Fruit fly (Drosophila melanogaster) whole organism, embryonic: Measurements from ENCODE around the gene fan.
A peak's percentile ranks its signal among the peaks of the same experiment; 100 is the strongest.

Source experiments
- Aef1 ChIP-seq: fragments of 200-800 bp; sonication (Bioruptor generic); IDR thresholded peaks from 3 replicates; pipeline ENCODE4 v1.3.6; 2022; ENCODE audit warnings: missing biosample characterization, missing genetic modification characterization
- CG10267 ChIP-seq: fragments of 200-800 bp; sonication (Bioruptor generic); optimal IDR thresholded peaks from 2 replicates; lab custom pipeline; 2018; ENCODE audit warnings: missing biosample characterization, mild to moderate bottlenecking, missing genetic modification characterization, moderate library complexity
- CG11456 ChIP-seq: fragments of 200-800 bp; sonication (Bioruptor generic); IDR thresholded peaks from 3 replicates; pipeline ENCODE4 v1.3.6; 2022; ENCODE audit warnings: missing biosample characterization, missing genetic modification characterization
- CG12219 ChIP-seq: fragments of 200-800 bp; sonication (Bioruptor generic); optimal IDR thresholded peaks from 3 replicates; lab custom pipeline; 2018; ENCODE audit warnings: missing biosample characterization, mild to moderate bottlenecking, missing genetic modification characterization
- CG17328 ChIP-seq: fragments of 200-800 bp; sonication (Bioruptor generic); IDR thresholded peaks from 2 replicates; pipeline ENCODE4 v1.3.6; 2022; ENCODE audit warnings: missing biosample characterization, missing genetic modification characterization
- CG3065 ChIP-seq: fragments of 200-800 bp; sonication (Bioruptor generic); optimal IDR thresholded peaks from 2 replicates; lab custom pipeline; 2016; ENCODE audit warnings: missing biosample characterization, missing genetic modification characterization
- CG32767 ChIP-seq: fragments of 200-800 bp; sonication (Bioruptor generic); IDR thresholded peaks from 2 replicates; pipeline ENCODE4 v1.3.6; 2022; ENCODE audit warnings: missing biosample characterization, missing genetic modification characterization
- CG6254 ChIP-seq: fragments of 200-800 bp; sonication (Bioruptor generic); optimal IDR thresholded peaks from 3 replicates; lab custom pipeline; 2017; ENCODE audit warnings: mild to moderate bottlenecking, missing biosample characterization, missing genetic modification reagents, missing genetic modification characterization
- CG6791 ChIP-seq: fragments of 200-800 bp; sonication (Bioruptor generic); IDR thresholded peaks from 3 replicates; pipeline ENCODE4 v1.3.6; 2022; ENCODE audit warnings: missing biosample characterization, missing genetic modification characterization; ENCODE audit not compliant: partially characterized antibody
- CG7271 ChIP-seq: fragments of 200-800 bp; sonication (Bioruptor generic); optimal IDR thresholded peaks from 2 replicates; lab custom pipeline; 2018; ENCODE audit warnings: missing biosample characterization, mild to moderate bottlenecking, missing genetic modification characterization, moderate library complexity
- CG7786 ChIP-seq: fragments of 200-800 bp; sonication (Bioruptor generic); optimal IDR thresholded peaks from 2 replicates; lab custom pipeline; 2016; ENCODE audit warnings: missing biosample characterization, missing genetic modification characterization
- CG7963 ChIP-seq: fragments of 200-800 bp; sonication (Bioruptor generic); IDR thresholded peaks from 3 replicates; pipeline ENCODE4 v1.3.6; 2022; ENCODE audit warnings: missing biosample characterization, missing genetic modification characterization; ENCODE audit not compliant: partially characterized antibody
- CG9437 ChIP-seq: fragments of 200-800 bp; sonication (Bioruptor generic); optimal IDR thresholded peaks from 2 replicates; lab custom pipeline; 2018; ENCODE audit warnings: missing biosample characterization, mild to moderate bottlenecking, missing genetic modification characterization
- CG9932 ChIP-seq: fragments of 200-800 bp; sonication (Bioruptor generic); IDR thresholded peaks from 2 replicates; pipeline ENCODE4 v1.3.6; 2022; ENCODE audit warnings: missing biosample characterization, missing genetic modification characterization
- Chrac-16 ChIP-seq: fragments of 200-800 bp; sonication (Bioruptor generic); optimal IDR thresholded peaks from 3 replicates; lab custom pipeline; 2016; ENCODE audit warnings: missing biosample characterization, missing genetic modification characterization
- CrebB ChIP-seq: fragments of 200-800 bp; sonication (Bioruptor generic); optimal IDR thresholded peaks from 3 replicates; lab custom pipeline; 2018; ENCODE audit warnings: missing biosample characterization, mild to moderate bottlenecking, missing genetic modification characterization
- Dll ChIP-seq: fragments of 200-800 bp; sonication (Bioruptor generic); IDR thresholded peaks from 4 replicates; pipeline ENCODE4 v1.3.6; 2022; ENCODE audit warnings: missing biosample characterization, missing genetic modification characterization; ENCODE audit not compliant: partially characterized antibody
- ERR ChIP-seq: fragments of 200-800 bp; sonication (Bioruptor generic); optimal IDR thresholded peaks from 2 replicates; lab custom pipeline; 2016; ENCODE audit warnings: missing biosample characterization, missing genetic modification characterization
- HLH54F ChIP-seq: fragments of 200-800 bp; sonication (Bioruptor generic); optimal IDR thresholded peaks from 3 replicates; lab custom pipeline; 2016; ENCODE audit warnings: missing biosample characterization, missing genetic modification characterization
- Hr78 ChIP-seq, 2 experiments: fragments of 200-800 bp in 1 of 2; fragments of >200 bp in 1 of 2; sonication (Bioruptor generic) in 1 of 2; optimal IDR thresholded peaks; 2 replicates each; lab custom pipeline; 2017 to 2019; ENCODE audit warnings: missing biosample characterization in 2 of 2, missing genetic modification characterization in 2 of 2, mild to moderate bottlenecking in 1 of 2, moderate library complexity in 1 of 2
- Jarid2 ChIP-seq: fragments of 200-800 bp; sonication (Bioruptor generic); optimal IDR thresholded peaks from 3 replicates; lab custom pipeline; 2017; ENCODE audit warnings: mild to moderate bottlenecking, missing biosample characterization, missing genetic modification reagents, missing genetic modification characterization
- Mad ChIP-seq: fragments of 200-800 bp; sonication (Bioruptor generic); optimal IDR thresholded peaks from 2 replicates; lab custom pipeline; 2016; ENCODE audit warnings: missing biosample characterization, missing genetic modification characterization
- Nf-YA ChIP-seq: fragments of 200-800 bp; sonication (Bioruptor generic); IDR thresholded peaks from 2 replicates; pipeline ENCODE4 v1.3.6; 2022; ENCODE audit warnings: missing biosample characterization, missing genetic modification characterization
- Oli ChIP-seq: fragments of 200-800 bp; sonication (Bioruptor generic); optimal IDR thresholded peaks from 2 replicates; lab custom pipeline; 2018; ENCODE audit warnings: missing biosample characterization, mild to moderate bottlenecking, missing genetic modification characterization, moderate library complexity
- Ptx1 ChIP-seq: fragments of 200-800 bp; sonication (Bioruptor generic); IDR thresholded peaks from 2 replicates; pipeline ENCODE4 v1.3.6; 2022; ENCODE audit warnings: missing biosample characterization, missing genetic modification characterization
- Rfx ChIP-seq: fragments of 200-800 bp; sonication (Bioruptor generic); IDR thresholded peaks from 2 replicates; pipeline ENCODE4 v1.3.6; 2022; ENCODE audit warnings: missing biosample characterization, missing genetic modification characterization
- Rx ChIP-seq: fragments of 200-800 bp; sonication (Bioruptor generic); IDR thresholded peaks from 2 replicates; pipeline ENCODE4 v1.3.6; 2022; ENCODE audit warnings: missing biosample characterization, missing genetic modification characterization
- Scr ChIP-seq: fragments of 200-800 bp; sonication (Bioruptor generic); IDR thresholded peaks from 2 replicates; pipeline ENCODE4 v1.3.6; 2022; ENCODE audit warnings: missing biosample characterization, missing genetic modification characterization; ENCODE audit not compliant: partially characterized antibody
- Six4 ChIP-seq: fragments of 200-800 bp; sonication (Bioruptor generic); optimal IDR thresholded peaks from 2 replicates; lab custom pipeline; 2016; ENCODE audit warnings: missing biosample characterization, missing genetic modification characterization
- TFAM ChIP-seq: fragments of 200-800 bp; sonication (Bioruptor generic); optimal IDR thresholded peaks from 2 replicates; lab custom pipeline; 2017; ENCODE audit warnings: missing biosample characterization, missing genetic modification characterization, inconsistent platforms
- Tbp ChIP-seq: fragments of >200 bp; optimal IDR thresholded peaks from 2 replicates; lab custom pipeline; 2018; ENCODE audit warnings: missing biosample characterization, missing genetic modification characterization
- ap ChIP-seq: fragments of 200-800 bp; sonication (Bioruptor generic); IDR thresholded peaks from 2 replicates; pipeline ENCODE4 v1.3.6; 2022; ENCODE audit warnings: missing biosample characterization, missing genetic modification characterization
- ash1 ChIP-seq: fragments of 200-800 bp; sonication (Bioruptor generic); optimal IDR thresholded peaks from 2 replicates; lab custom pipeline; 2018; ENCODE audit warnings: missing biosample characterization, mild to moderate bottlenecking, missing genetic modification characterization
- chn ChIP-seq: fragments of 200-800 bp; sonication (Bioruptor generic); optimal IDR thresholded peaks from 2 replicates; lab custom pipeline; 2016; ENCODE audit warnings: missing biosample characterization, missing genetic modification characterization
- corto ChIP-seq: fragments of 200-800 bp; sonication (Bioruptor generic); optimal IDR thresholded peaks from 2 replicates; lab custom pipeline; 2016; ENCODE audit warnings: missing biosample characterization, mild to moderate bottlenecking, missing genetic modification characterization, moderate library complexity
- fd102C ChIP-seq: fragments of 200-800 bp; sonication (Bioruptor generic); optimal IDR thresholded peaks from 2 replicates; lab custom pipeline; 2018; ENCODE audit warnings: missing biosample characterization, mild to moderate bottlenecking, missing genetic modification characterization, moderate library complexity
- gce ChIP-seq: fragments of 200-800 bp; sonication (Bioruptor generic); IDR thresholded peaks from 3 replicates; pipeline ENCODE4 v1.3.6; 2022; ENCODE audit warnings: missing biosample characterization, missing genetic modification characterization
- gro ChIP-seq: fragments of 200-800 bp; sonication (Bioruptor generic); optimal IDR thresholded peaks from 2 replicates; lab custom pipeline; 2016; ENCODE audit warnings: missing biosample characterization, missing genetic modification characterization
- gt ChIP-seq: fragments of 200-800 bp; sonication (Bioruptor generic); IDR thresholded peaks from 2 replicates; pipeline ENCODE4 v1.3.6; 2022; ENCODE audit warnings: missing biosample characterization, missing genetic modification characterization
- kah ChIP-seq: fragments of 200-800 bp; sonication (Bioruptor generic); optimal IDR thresholded peaks from 2 replicates; lab custom pipeline; 2018; ENCODE audit warnings: missing biosample characterization, mild to moderate bottlenecking, missing genetic modification characterization
- kni ChIP-seq: fragments of 200-800 bp; sonication (Bioruptor generic); optimal IDR thresholded peaks from 3 replicates; lab custom pipeline; 2017; ENCODE audit warnings: mild to moderate bottlenecking, missing biosample characterization, missing genetic modification reagents, missing genetic modification characterization
- pnt ChIP-seq: fragments of 200-800 bp; sonication (Bioruptor generic); optimal IDR thresholded peaks from 3 replicates; lab custom pipeline; 2016; ENCODE audit warnings: missing biosample characterization, missing genetic modification characterization
- pum ChIP-seq: fragments of 200-800 bp; sonication (Bioruptor generic); optimal IDR thresholded peaks from 2 replicates; lab custom pipeline; 2016; ENCODE audit warnings: missing biosample characterization, missing genetic modification characterization
- ranshi ChIP-seq: fragments of 200-800 bp; sonication (Bioruptor generic); IDR thresholded peaks from 2 replicates; pipeline ENCODE4 v1.3.6; 2022; ENCODE audit warnings: missing biosample characterization, missing genetic modification characterization
- rib ChIP-seq: fragments of 200-800 bp; sonication (Bioruptor generic); IDR thresholded peaks from 2 replicates; pipeline ENCODE4 v1.3.6; 2022; ENCODE audit warnings: missing biosample characterization, missing genetic modification characterization
- sc ChIP-seq, 3 experiments: fragments of >200 bp in 2 of 3; fragments of 200-800 bp in 1 of 3; sonication (Bioruptor generic) in 1 of 3; optimal IDR thresholded peaks; 2 replicates in 2 of 3; 3 replicates in 1 of 3; lab custom pipeline; 2017; ENCODE audit warnings: mild to moderate bottlenecking in 1 of 3, missing biosample characterization in 1 of 3, missing genetic modification characterization in 1 of 3, missing genetic modification reagents in 1 of 3
- sisA ChIP-seq: fragments of 200-800 bp; sonication (Bioruptor generic); IDR thresholded peaks from 2 replicates; pipeline ENCODE4 v1.3.6; 2022; ENCODE audit warnings: missing biosample characterization, missing genetic modification characterization
- tll ChIP-seq, 2 experiments: fragments of 200-800 bp in 1 of 2; fragments of >200 bp in 1 of 2; sonication (Bioruptor generic) in 1 of 2; optimal IDR thresholded peaks; 2 replicates each; lab custom pipeline; 2017 to 2019; ENCODE audit warnings: missing biosample characterization in 2 of 2, missing genetic modification characterization in 2 of 2, mild to moderate bottlenecking in 1 of 2, moderate library complexity in 1 of 2
- twi ChIP-seq: fragments of 200-800 bp; optimal IDR thresholded peaks from 2 replicates; lab custom pipeline; 2019; ENCODE audit warnings: missing biosample characterization, mild to moderate bottlenecking, missing genetic modification characterization, moderate library complexity
- wek ChIP-seq: fragments of 200-800 bp; sonication (Bioruptor generic); optimal IDR thresholded peaks from 3 replicates; lab custom pipeline; 2018; ENCODE audit warnings: missing biosample characterization, mild to moderate bottlenecking, missing genetic modification characterization, moderate library complexity

Gene fan

DNA sequence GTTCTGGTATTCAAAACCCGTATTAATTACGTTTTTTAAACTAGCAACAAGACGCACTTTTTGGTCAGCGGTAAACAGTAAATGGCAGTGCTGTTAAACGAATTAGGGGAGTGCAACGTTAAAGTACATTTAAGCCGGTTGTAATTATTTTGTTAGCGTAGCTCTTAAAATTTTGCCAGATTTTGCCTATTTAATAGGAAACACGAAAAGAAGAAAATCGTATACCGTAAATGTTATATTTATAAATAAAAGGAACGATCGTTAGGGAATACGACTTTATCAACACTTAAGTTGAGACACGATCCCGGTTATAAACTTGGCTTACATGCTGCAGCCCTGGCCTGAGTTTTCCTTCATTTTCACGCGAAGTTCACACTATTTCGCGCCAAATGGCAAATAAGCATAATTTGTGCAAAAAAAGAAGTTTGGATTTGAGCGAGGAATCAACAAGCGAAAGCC is 28.5 kb downstream of the fan start, which contains the start of the genes Setx and mus301 (continued):
- TF ChIP-seq CG17328 (GFP tag; lab: Robert Waterston, UW) (peak; percentile 63), kah (GFP tag; lab: Kevin White, UChicago) (peak; percentile 4), chn (GFP tag; lab: Kevin White, UChicago) (peak; percentile 90), ap (GFP tag; lab: Robert Waterston, UW) (peak; percentile 20; the same call in 1 of the 2 replicates), gce (GFP tag; lab: Robert Waterston, UW) (no peak), Six4 (GFP tag; lab: Kevin White, UChicago) (peak; percentile 59), CG32767 (GFP tag; lab: Robert Waterston, UW) (no peak), CG11456 (GFP tag; lab: Robert Waterston, UW) (peak; percentile 87), Mad (peak; percentile 81), CG6791 (GFP tag; lab: Robert Waterston, UW) (no peak), CG7271 (tag; lab: Kevin White, UChicago) (peak; percentile 2), CG7786 (GFP tag; lab: Kevin White, UChicago) (peak; percentile 83), fd102C (GFP tag; lab: Kevin White, UChicago) (no peak), kni (GFP tag; lab: Kevin White, UChicago) (no peak), sisA (peak; percentile 78), CG10267 (tag; lab: Kevin White, UChicago) (peak; percentile 98), pnt (GFP tag; lab: Kevin White, UChicago) (peak; percentile 76), CG6254 (GFP tag; lab: Kevin White, UChicago) (peak; percentile 48), TFAM (GFP tag; lab: Kevin White, UChicago) (no peak), tll (GFP tag; optimal IDR thresholded peaks at IDR 0.05; lab: Kevin White, UChicago) (peak in 1 of 2 experiments; percentile 6), Rfx (GFP tag; lab: Robert Waterston, UW) (peak; percentile 89), Hr78 (GFP tag; optimal IDR thresholded peaks at IDR 0.05; lab: Kevin White, UChicago) (no peak), gt (no peak), CG7963 (GFP tag; lab: Robert Waterston, UW) (no peak), Jarid2 (GFP tag; lab: Kevin White, UChicago) (no peak), Oli (tag; lab: Kevin White, UChicago) (peak; percentile 55), Chrac-16 (GFP tag; lab: Kevin White, UChicago) (peak; percentile 84), Tbp (GFP tag; lab: Kevin White, UChicago) (no peak), rib (GFP tag; lab: Robert Waterston, UW) (peak; percentile 73), ranshi (GFP tag; lab: Robert Waterston, UW) (peak; percentile 68; the same call in 1 of the 2 replicates), Nf-YA (GFP tag; lab: Robert Waterston, UW) (no peak), Dll (0 out of 4 replicates have a peak, but pooled peaks have one; percentile 37), CrebB (tag; lab: Kevin White, UChicago) (peak; percentile 10), ash1 (GFP tag; lab: Kevin White, UChicago) (no peak), wek (GFP tag; lab: Kevin White, UChicago) (no peak), CG9437 (GFP tag; lab: Kevin White, UChicago) (peak; percentile 87), Scr (GFP tag; lab: Robert Waterston, UW) (no peak; the same call in 1 of the 2 replicates), twi (tag; lab: Kevin White, UChicago) (no peak), corto (GFP tag; lab: Kevin White, UChicago) (peak; percentile 11), Rx (GFP tag; lab: Robert Waterston, UW) (peak; percentile 12; the same call in 1 of the 2 replicates), CG12219 (GFP tag; lab: Kevin White, UChicago) (no peak), HLH54F (GFP tag; lab: Kevin White, UChicago) (peak; percentile 88), gro (GFP tag; lab: Kevin White, UChicago) (peak; percentile 84), CG3065 (GFP tag; lab: Kevin White, UChicago) (peak; percentile 39), pum (GFP tag; lab: Kevin White, UChicago) (peak; percentile 81), Aef1 (GFP tag; lab: Robert Waterston, UW) (peak; percentile 75), Ptx1 (GFP tag; lab: Robert Waterston, UW) (peak; percentile 79), CG9932 (GFP tag; lab: Robert Waterston, UW) (peak; percentile 94), ERR (GFP tag; lab: Kevin White, UChicago) (peak; percentile 60), sc (optimal IDR thresholded peaks at IDR 0.05; lab: Kevin White, UChicago) (no peak), sc (GFP tag; optimal IDR thresholded peaks at IDR 0.05; lab: Kevin White, UChicago) (peak; percentile 34)
